Worm (Caenorhabditis elegans): ENCODE measurements around the gene F20B6.6.
A peak's percentile ranks its signal among the peaks of the same experiment; 100 is the strongest.

The F20B6.6 gene

DNA sequence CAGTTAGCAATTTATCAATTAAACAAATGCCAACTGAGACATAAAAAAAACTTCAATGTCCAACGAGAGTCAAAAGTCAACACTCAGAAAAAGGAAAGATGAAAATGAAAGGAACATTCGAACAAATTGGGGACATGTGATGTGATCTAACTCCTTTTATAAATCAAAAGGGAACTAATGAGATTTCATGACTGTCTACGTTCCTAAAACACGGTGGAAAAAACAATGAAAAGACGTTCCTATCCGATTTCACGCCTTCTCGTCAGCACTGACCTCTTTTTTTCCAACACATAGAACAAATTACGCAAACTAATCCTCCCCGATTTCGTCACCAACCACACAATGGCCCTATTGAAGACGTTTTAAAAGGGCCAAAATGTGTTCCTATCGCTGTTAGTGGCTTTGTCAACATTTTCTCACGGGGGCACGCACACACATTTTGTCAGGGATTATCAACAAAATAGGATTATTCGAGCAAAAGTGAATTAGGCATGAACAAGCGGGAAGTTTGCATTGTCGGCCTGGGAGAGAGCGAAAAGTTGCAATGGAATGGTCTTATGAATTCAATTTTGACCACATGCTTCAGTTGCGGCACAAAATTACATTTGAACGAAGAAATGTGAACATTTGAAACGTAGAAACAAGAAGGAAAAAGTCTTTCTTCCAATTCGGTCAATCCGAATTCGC lies 42.7 kb downstream of the F20B6.6 start:
- no peak for TF ChIP-seq mab-5 (tag; optimal IDR thresholded peaks at IDR 0.05)
- no peak for TF ChIP-seq nhr-12 (tag; optimal IDR thresholded peaks at IDR 0.05)
- no peak for TF ChIP-seq unc-39 (tag; optimal IDR thresholded peaks at IDR 0.05)
- TF ChIP-seq ZK546.5 (tag; optimal IDR thresholded peaks at IDR 0.05): no peak
- no peak for TF ChIP-seq ceh-16 (tag; optimal IDR thresholded peaks at IDR 0.05)
- TF ChIP-seq nhr-77 (tag; optimal IDR thresholded peaks at IDR 0.05): no peak
- no peak for TF ChIP-seq blmp-1 (tag; optimal IDR thresholded peaks at IDR 0.05; ENCODE audit: insufficient read depth)
- no peak for TF ChIP-seq Y55F3AM.14 (GFP tag; optimal IDR thresholded peaks at IDR 0.05)
- no peak for TF ChIP-seq peb-1 (tag; optimal IDR thresholded peaks at IDR 0.05)
- no peak for TF ChIP-seq unc-55 (GFP tag; optimal IDR thresholded peaks at IDR 0.05)
- no peak for TF ChIP-seq nhr-21 (tag; optimal IDR thresholded peaks at IDR 0.05)
- TF ChIP-seq dmd-4 (tag; optimal IDR thresholded peaks at IDR 0.05): no peak
- no peak for TF ChIP-seq crh-2 (tag; optimal IDR thresholded peaks at IDR 0.05)

DNA sequence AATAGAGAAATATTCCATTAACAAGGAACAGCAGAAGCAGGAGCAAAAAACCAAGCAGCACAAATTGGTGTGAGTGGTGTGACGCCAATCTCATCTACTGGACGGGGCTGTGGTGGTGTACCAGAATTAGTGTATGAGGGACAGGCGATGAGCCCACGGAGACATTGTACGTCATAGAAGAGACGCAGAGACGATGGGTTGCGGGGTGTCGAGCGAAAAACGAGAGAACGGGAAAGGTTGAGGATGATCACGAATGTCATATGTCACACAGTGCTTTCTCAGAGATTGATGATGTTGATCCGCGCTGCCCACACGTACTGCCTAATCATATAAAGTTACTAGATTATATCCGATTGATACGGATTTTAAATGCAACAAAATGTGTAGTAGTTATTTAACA lies 44.1 kb downstream of the F20B6.6 start:
- TF ChIP-seq aly-2 (tag; optimal IDR thresholded peaks at IDR 0.05) (no peak), Y55F3AM.14 (GFP tag; optimal IDR thresholded peaks at IDR 0.05) (no peak), ceh-16 (tag; optimal IDR thresholded peaks at IDR 0.05) (no peak), nhr-21 (tag; optimal IDR thresholded peaks at IDR 0.05) (no peak), lin-11 (tag; optimal IDR thresholded peaks at IDR 0.05) (no peak), nhr-23 (tag; optimal IDR thresholded peaks at IDR 0.05) (no peak), nhr-77 (tag; optimal IDR thresholded peaks at IDR 0.05) (no peak), nhr-6 (tag; optimal IDR thresholded peaks at IDR 0.05) (no peak), nhr-11 (tag; optimal IDR thresholded peaks at IDR 0.05) (no peak), snpc-4 (tag; optimal IDR thresholded peaks at IDR 0.05) (no peak), lsy-2 (tag; optimal IDR thresholded peaks at IDR 0.05) (peak in 1 of 2 experiments; percentile 44), zag-1 (tag; optimal IDR thresholded peaks at IDR 0.05) (no peak), ztf-4 (tag; optimal IDR thresholded peaks at IDR 0.05) (no peak), C34F6.9 (tag; optimal IDR thresholded peaks at IDR 0.05) (peak; percentile 25), ztf-11 (tag; optimal IDR thresholded peaks at IDR 0.05) (no peak), ztf-1 (GFP tag; conservative IDR thresholded peaks at IDR 0.05) (no peak), peb-1 (tag; optimal IDR thresholded peaks at IDR 0.05) (no peak), nhr-129 (tag; optimal IDR thresholded peaks at IDR 0.05) (peak; percentile 55), crh-2 (tag; optimal IDR thresholded peaks at IDR 0.05) (no peak), unc-39 (tag; optimal IDR thresholded peaks at IDR 0.05) (no peak), elt-3 (tag; optimal IDR thresholded peaks at IDR 0.05) (no peak), sma-9 (GFP tag; optimal IDR thresholded peaks at IDR 0.05) (peak; percentile 70), sma-9 (tag; optimal IDR thresholded peaks at IDR 0.05) (no peak), mab-5 (tag; optimal IDR thresholded peaks at IDR 0.05) (no peak), gmeb-1 (tag; optimal IDR thresholded peaks at IDR 0.05) (no peak), blmp-1 (tag; optimal IDR thresholded peaks at IDR 0.05; ENCODE audit: insufficient read depth) (no peak), R02D3.7 (tag; optimal IDR thresholded peaks at IDR 0.05) (no peak), sma-3 (GFP tag; optimal IDR thresholded peaks at IDR 0.05) (no peak), ceh-82 (tag; optimal IDR thresholded peaks at IDR 0.05) (no peak), nhr-12 (tag; optimal IDR thresholded peaks at IDR 0.05) (no peak), fos-1 (tag; optimal IDR thresholded peaks at IDR 0.05) (no peak), dmd-4 (tag; optimal IDR thresholded peaks at IDR 0.05) (no peak), unc-62 (GFP tag; optimal IDR thresholded peaks at IDR 0.05) (no peak), elt-1 (tag; optimal IDR thresholded peaks at IDR 0.05) (no peak), nhr-25 (tag; optimal IDR thresholded peaks at IDR 0.05) (no peak), alr-1 (tag; optimal IDR thresholded peaks at IDR 0.05) (no peak), unc-55 (GFP tag; optimal IDR thresholded peaks at IDR 0.05) (no peak), egl-27 (tag; optimal IDR thresholded peaks at IDR 0.05) (no peak), nhr-237 (tag; optimal IDR thresholded peaks at IDR 0.05) (no peak), mdl-1 (tag; optimal IDR thresholded peaks at IDR 0.05) (no peak), F13H6.1 (tag; optimal IDR thresholded peaks at IDR 0.05) (peak; percentile 42), ZK546.5 (tag; optimal IDR thresholded peaks at IDR 0.05) (no peak), skn-1 (tag; optimal IDR thresholded peaks at IDR 0.05) (no peak)
